Fruit fly (Drosophila melanogaster) whole organism, embryonic: ENCODE measurements around the gene Pbp45.
A peak's percentile ranks its signal among the peaks of the same experiment; 100 is the strongest.

ENCODE experiments used
- Bdp1 ChIP-seq: fragments of 200-800 bp; sonication (Bioruptor generic); optimal IDR thresholded peaks from 3 replicates; lab custom pipeline; 2016; ENCODE audit warnings: missing biosample characterization, missing genetic modification characterization
- CG12391 ChIP-seq: fragments of 200-800 bp; sonication (Bioruptor generic); optimal IDR thresholded peaks from 3 replicates; lab custom pipeline; 2018; ENCODE audit warnings: missing biosample characterization, mild to moderate bottlenecking, missing genetic modification characterization, moderate library complexity
- CG16863 ChIP-seq: fragments of 200-800 bp; sonication (Bioruptor generic); optimal IDR thresholded peaks from 3 replicates; lab custom pipeline; 2016; ENCODE audit warnings: missing biosample characterization, missing genetic modification characterization
- D ChIP-seq, 2 experiments: fragments of 200-800 bp in 1 of 2; fragments of >200 bp in 1 of 2; sonication (Bioruptor generic) in 1 of 2; optimal IDR thresholded peaks; 2 replicates in 1 of 2; 3 replicates in 1 of 2; lab custom pipeline; 2017; ENCODE audit warnings: mild to moderate bottlenecking in 1 of 2, missing biosample characterization in 1 of 2, missing genetic modification characterization in 1 of 2, missing genetic modification reagents in 1 of 2
- HmgZ ChIP-seq: fragments of 200-800 bp; sonication (Bioruptor generic); optimal IDR thresholded peaks from 2 replicates; lab custom pipeline; 2018; ENCODE audit warnings: missing biosample characterization, mild to moderate bottlenecking, missing genetic modification characterization
- Lim3 ChIP-seq: fragments of 200-800 bp; sonication (Bioruptor generic); IDR thresholded peaks from 2 replicates; pipeline ENCODE4 v1.3.6; 2022; ENCODE audit warnings: missing biosample characterization, missing genetic modification characterization
- ac ChIP-seq: fragments of 200-800 bp; sonication (Bioruptor generic); optimal IDR thresholded peaks from 3 replicates; lab custom pipeline; 2017; ENCODE audit warnings: missing biosample characterization, mild to moderate bottlenecking, missing genetic modification characterization
- chinmo ChIP-seq: fragments of 200-800 bp; sonication (Bioruptor generic); IDR thresholded peaks from 4 replicates; pipeline ENCODE4 v1.3.6; 2022; ENCODE audit warnings: missing biosample characterization, missing genetic modification characterization; ENCODE audit not compliant: partially characterized antibody
- pho ChIP-seq: fragments of 200-800 bp; sonication (Bioruptor generic); optimal IDR thresholded peaks from 2 replicates; lab custom pipeline; 2016; ENCODE audit warnings: missing biosample characterization, missing genetic modification characterization
- seq ChIP-seq: fragments of 200-800 bp; sonication (Bioruptor generic); IDR thresholded peaks from 2 replicates; pipeline ENCODE4 v1.3.6; 2022; ENCODE audit warnings: missing biosample characterization, missing genetic modification characterization
- sug ChIP-seq: fragments of 200-800 bp; optimal IDR thresholded peaks from 2 replicates; lab custom pipeline; 2019; ENCODE audit warnings: missing biosample characterization, mild to moderate bottlenecking, missing genetic modification characterization, moderate library complexity
- zf30C ChIP-seq: fragments of 200-800 bp; sonication (Bioruptor generic); optimal IDR thresholded peaks from 3 replicates; lab custom pipeline; 2018; ENCODE audit warnings: missing biosample characterization, mild to moderate bottlenecking, missing genetic modification characterization

DNA sequence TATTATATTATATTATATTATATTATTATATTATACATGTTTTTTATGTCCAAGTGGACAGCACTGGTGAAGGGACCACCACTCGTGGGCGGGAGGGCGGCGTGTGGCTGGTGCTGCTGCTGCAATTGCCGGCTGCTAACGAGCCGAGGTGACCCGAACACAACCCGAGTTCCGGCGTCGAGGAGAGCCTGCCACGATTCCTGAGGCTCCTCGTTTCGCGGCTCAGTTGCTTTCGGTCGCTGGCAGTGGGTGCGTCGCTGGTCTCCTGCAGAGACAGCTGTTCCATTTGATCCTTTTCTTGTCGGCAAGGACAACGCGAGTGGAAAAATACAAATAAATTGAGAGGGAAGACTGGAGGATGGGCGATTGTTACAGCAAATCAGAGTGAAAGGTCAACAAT, 28.9 kb downstream of the Pbp45 start:
- TF ChIP-seq seq (GFP tag; lab: Robert Waterston, UW): no peak
- TF ChIP-seq sug: no peak
- 0 out of 4 replicates have a peak, but pooled peaks have one; percentile 22 for TF ChIP-seq chinmo
- TF ChIP-seq Bdp1 (GFP tag; lab: Kevin White, UChicago): no peak
- no peak for TF ChIP-seq CG16863
- TF ChIP-seq zf30C (GFP tag; lab: Kevin White, UChicago): no peak
- TF ChIP-seq Lim3 (GFP tag; lab: Robert Waterston, UW): no peak
- TF ChIP-seq CG12391: no peak
- no peak for TF ChIP-seq HmgZ (tag; lab: Kevin White, UChicago)
- no peak for TF ChIP-seq pho (GFP tag; lab: Kevin White, UChicago)
- no peak for TF ChIP-seq ac
- peak; percentile 44 for TF ChIP-seq D (optimal IDR thresholded peaks at IDR 0.05; lab: Kevin White, UChicago)
- no peak for TF ChIP-seq D (GFP tag; optimal IDR thresholded peaks at IDR 0.05; lab: Kevin White, UChicago)
